Fruit fly (Drosophila melanogaster) whole organism, embryonic: Measurements from ENCODE around the gene CG31600.
A peak's percentile ranks its signal among the peaks of the same experiment; 100 is the strongest.

Experiments used
- Aef1 ChIP-seq: fragments of 200-800 bp; sonication (Bioruptor generic); IDR thresholded peaks from 3 replicates; pipeline ENCODE4 v1.3.6; 2022; ENCODE audit warnings: missing biosample characterization, missing genetic modification characterization
- Asciz ChIP-seq: fragments of 200-800 bp; sonication (Bioruptor generic); optimal IDR thresholded peaks from 2 replicates; lab custom pipeline; 2017; ENCODE audit warnings: missing biosample characterization, mild to moderate bottlenecking, missing genetic modification characterization, missing genetic modification reagents
- Blimp-1 ChIP-seq: fragments of 200-800 bp; sonication (Bioruptor generic); optimal IDR thresholded peaks from 3 replicates; lab custom pipeline; 2018; ENCODE audit warnings: missing biosample characterization, missing genetic modification characterization, mild to moderate bottlenecking, moderate library complexity, missing genetic modification reagents
- CG10321 ChIP-seq: fragments of 200-800 bp; sonication (Bioruptor generic); IDR thresholded peaks from 2 replicates; pipeline ENCODE4 v1.3.6; 2022; ENCODE audit warnings: missing biosample characterization, missing genetic modification characterization
- CG10543 ChIP-seq: fragments of 200-800 bp; sonication (Bioruptor generic); optimal IDR thresholded peaks from 3 replicates; lab custom pipeline; 2017; ENCODE audit warnings: missing biosample characterization, mild to moderate bottlenecking, missing genetic modification characterization, moderate library complexity
- CG10979 ChIP-seq: fragments of 200-800 bp; sonication (Bioruptor generic); optimal IDR thresholded peaks from 2 replicates; lab custom pipeline; 2018; ENCODE audit warnings: missing biosample characterization, mild to moderate bottlenecking, missing genetic modification characterization, moderate library complexity
- CG11247 ChIP-seq: fragments of 200-800 bp; sonication (Bioruptor generic); IDR thresholded peaks from 2 replicates; pipeline ENCODE4 v1.3.6; 2022; ENCODE audit warnings: missing biosample characterization, missing genetic modification characterization
- CG11695 ChIP-seq: fragments of 200-800 bp; sonication (Bioruptor generic); IDR thresholded peaks from 3 replicates; pipeline ENCODE4 v1.3.6; 2022; ENCODE audit warnings: missing biosample characterization, missing genetic modification characterization
- CG12659 ChIP-seq: fragments of 200-800 bp; sonication (Bioruptor generic); optimal IDR thresholded peaks from 3 replicates; lab custom pipeline; 2017; ENCODE audit warnings: mild to moderate bottlenecking, missing biosample characterization, missing genetic modification reagents, missing genetic modification characterization
- CG1792 ChIP-seq: fragments of 200-800 bp; sonication (Bioruptor generic); optimal IDR thresholded peaks from 2 replicates; lab custom pipeline; 2016; ENCODE audit warnings: missing biosample characterization, missing genetic modification characterization
- CG1832 ChIP-seq: fragments of 200-800 bp; sonication (Bioruptor generic); optimal IDR thresholded peaks from 2 replicates; lab custom pipeline; 2017; ENCODE audit warnings: missing biosample characterization, mild to moderate bottlenecking, missing genetic modification characterization, inconsistent platforms
- CG3163 ChIP-seq: fragments of 200-800 bp; sonication (Bioruptor generic); optimal IDR thresholded peaks from 3 replicates; lab custom pipeline; 2016; ENCODE audit warnings: missing biosample characterization, missing genetic modification characterization
- CG32767 ChIP-seq: fragments of 200-800 bp; sonication (Bioruptor generic); IDR thresholded peaks from 2 replicates; pipeline ENCODE4 v1.3.6; 2022; ENCODE audit warnings: missing biosample characterization, missing genetic modification characterization
- CG34422 ChIP-seq: fragments of 200-800 bp; sonication (Bioruptor generic); IDR thresholded peaks from 3 replicates; pipeline ENCODE4 v1.3.6; 2022; ENCODE audit warnings: missing biosample characterization, missing genetic modification characterization
- CG4328 ChIP-seq: fragments of 200-800 bp; sonication (Bioruptor generic); optimal IDR thresholded peaks from 3 replicates; lab custom pipeline; 2017; ENCODE audit warnings: missing biosample characterization, missing genetic modification reagents, missing genetic modification characterization
- CG8359 ChIP-seq: fragments of 200-800 bp; sonication (Bioruptor generic); optimal IDR thresholded peaks from 2 replicates; lab custom pipeline; 2017; ENCODE audit warnings: missing biosample characterization, mild to moderate bottlenecking, missing genetic modification characterization, borderline replicate concordance
- D ChIP-seq, 2 experiments: fragments of 200-800 bp in 1 of 2; fragments of >200 bp in 1 of 2; sonication (Bioruptor generic) in 1 of 2; optimal IDR thresholded peaks; 2 replicates in 1 of 2; 3 replicates in 1 of 2; lab custom pipeline; 2017; ENCODE audit warnings: mild to moderate bottlenecking in 1 of 2, missing biosample characterization in 1 of 2, missing genetic modification characterization in 1 of 2, missing genetic modification reagents in 1 of 2
- Deaf1 ChIP-seq: fragments of 200-800 bp; optimal IDR thresholded peaks from 3 replicates; lab custom pipeline; 2019; ENCODE audit warnings: missing biosample characterization, mild to moderate bottlenecking, missing genetic modification characterization, moderate library complexity
- HmgZ ChIP-seq: fragments of 200-800 bp; sonication (Bioruptor generic); optimal IDR thresholded peaks from 2 replicates; lab custom pipeline; 2018; ENCODE audit warnings: missing biosample characterization, mild to moderate bottlenecking, missing genetic modification characterization
- Hr78 ChIP-seq, 2 experiments: fragments of 200-800 bp in 1 of 2; fragments of >200 bp in 1 of 2; sonication (Bioruptor generic) in 1 of 2; optimal IDR thresholded peaks; 2 replicates each; lab custom pipeline; 2017 to 2019; ENCODE audit warnings: missing biosample characterization in 2 of 2, missing genetic modification characterization in 2 of 2, mild to moderate bottlenecking in 1 of 2, moderate library complexity in 1 of 2
- MTF-1 ChIP-seq: fragments of 200-800 bp; sonication (Bioruptor generic); optimal IDR thresholded peaks from 2 replicates; lab custom pipeline; 2018; ENCODE audit warnings: missing biosample characterization, mild to moderate bottlenecking, missing genetic modification characterization, borderline replicate concordance
- NC2α ChIP-seq: fragments of 200-800 bp; sonication (Bioruptor generic); optimal IDR thresholded peaks from 2 replicates; lab custom pipeline; 2016; ENCODE audit warnings: missing biosample characterization, missing genetic modification characterization
- Nf-YC ChIP-seq: fragments of 200-800 bp; optimal IDR thresholded peaks from 3 replicates; lab custom pipeline; 2019; ENCODE audit warnings: missing biosample characterization, mild to moderate bottlenecking, missing genetic modification characterization, moderate library complexity
- Rfx ChIP-seq: fragments of 200-800 bp; sonication (Bioruptor generic); IDR thresholded peaks from 2 replicates; pipeline ENCODE4 v1.3.6; 2022; ENCODE audit warnings: missing biosample characterization, missing genetic modification characterization
- Scr ChIP-seq: fragments of 200-800 bp; sonication (Bioruptor generic); IDR thresholded peaks from 2 replicates; pipeline ENCODE4 v1.3.6; 2022; ENCODE audit warnings: missing biosample characterization, missing genetic modification characterization; ENCODE audit not compliant: partially characterized antibody
- Vsx1 ChIP-seq: fragments of 200-800 bp; sonication (Bioruptor generic); optimal IDR thresholded peaks from 2 replicates; lab custom pipeline; 2017; ENCODE audit warnings: missing biosample characterization, mild to moderate bottlenecking, missing genetic modification characterization, missing genetic modification reagents
- YL-1 ChIP-seq: fragments of 200-800 bp; sonication (Bioruptor generic); optimal IDR thresholded peaks from 3 replicates; lab custom pipeline; 2017; ENCODE audit warnings: missing biosample characterization, mild to moderate bottlenecking, missing genetic modification characterization
- abd-A ChIP-seq: fragments of 200-800 bp; sonication (Bioruptor generic); optimal IDR thresholded peaks from 3 replicates; lab custom pipeline; 2019; ENCODE audit warnings: missing biosample characterization, mild to moderate bottlenecking, missing genetic modification characterization, moderate library complexity
- al ChIP-seq: fragments of 200-800 bp; sonication (Bioruptor generic); IDR thresholded peaks from 2 replicates; pipeline ENCODE4 v1.3.6; 2022; ENCODE audit warnings: missing biosample characterization, missing genetic modification characterization
- bab2 ChIP-seq: fragments of 200-800 bp; sonication (Bioruptor generic); optimal IDR thresholded peaks from 2 replicates; lab custom pipeline; 2016; ENCODE audit warnings: missing biosample characterization, missing genetic modification characterization
- cato ChIP-seq: fragments of 200-800 bp; sonication (Bioruptor generic); optimal IDR thresholded peaks from 2 replicates; lab custom pipeline; 2016; ENCODE audit warnings: missing biosample characterization, missing genetic modification characterization, borderline replicate concordance
- gcm2 ChIP-seq: fragments of 200-800 bp; sonication (Bioruptor generic); optimal IDR thresholded peaks from 2 replicates; lab custom pipeline; 2016; ENCODE audit warnings: missing biosample characterization, missing genetic modification characterization
- hb ChIP-seq: fragments of 200-800 bp; sonication (Bioruptor generic); IDR thresholded peaks from 3 replicates; pipeline ENCODE4 v1.3.6; 2022; ENCODE audit warnings: missing biosample characterization, missing genetic modification characterization; ENCODE audit not compliant: partially characterized antibody
- ken ChIP-seq: fragments of 200-800 bp; sonication (Bioruptor generic); IDR thresholded peaks from 3 replicates; pipeline ENCODE4 v1.3.6; 2022; ENCODE audit warnings: missing biosample characterization, missing genetic modification characterization
- kni ChIP-seq: fragments of 200-800 bp; sonication (Bioruptor generic); optimal IDR thresholded peaks from 3 replicates; lab custom pipeline; 2017; ENCODE audit warnings: mild to moderate bottlenecking, missing biosample characterization, missing genetic modification reagents, missing genetic modification characterization
- lola ChIP-seq, 3 experiments: fragments of >200 bp in 2 of 3; fragments of 200-800 bp in 1 of 3; sonication (Bioruptor generic) in 1 of 3; optimal IDR thresholded peaks; 2 replicates each; lab custom pipeline; 2017 to 2019; ENCODE audit warnings: missing biosample characterization in 3 of 3, missing genetic modification characterization in 3 of 3, mild to moderate bottlenecking in 1 of 3, moderate library complexity in 1 of 3
- pros ChIP-seq: fragments of 200-800 bp; sonication (Bioruptor generic); optimal IDR thresholded peaks from 3 replicates; lab custom pipeline; 2019; ENCODE audit warnings: missing biosample characterization, mild to moderate bottlenecking, missing genetic modification characterization, moderate library complexity
- pum ChIP-seq: fragments of 200-800 bp; sonication (Bioruptor generic); optimal IDR thresholded peaks from 2 replicates; lab custom pipeline; 2016; ENCODE audit warnings: missing biosample characterization, missing genetic modification characterization
- sens ChIP-seq: fragments of 200-800 bp; sonication (Bioruptor generic); peaks from one replicate; lab custom pipeline; 2016; ENCODE audit warnings: missing biosample characterization, missing genetic modification characterization
- seq ChIP-seq: fragments of 200-800 bp; sonication (Bioruptor generic); IDR thresholded peaks from 2 replicates; pipeline ENCODE4 v1.3.6; 2022; ENCODE audit warnings: missing biosample characterization, missing genetic modification characterization
- tll ChIP-seq, 2 experiments: fragments of 200-800 bp in 1 of 2; fragments of >200 bp in 1 of 2; sonication (Bioruptor generic) in 1 of 2; optimal IDR thresholded peaks; 2 replicates each; lab custom pipeline; 2017 to 2019; ENCODE audit warnings: missing biosample characterization in 2 of 2, missing genetic modification characterization in 2 of 2, mild to moderate bottlenecking in 1 of 2, moderate library complexity in 1 of 2
- tup ChIP-seq: fragments of 200-800 bp; sonication (Bioruptor generic); optimal IDR thresholded peaks from 2 replicates; lab custom pipeline; 2016; ENCODE audit warnings: missing biosample characterization, mild to moderate bottlenecking, missing genetic modification characterization, moderate library complexity
- twi ChIP-seq: fragments of 200-800 bp; optimal IDR thresholded peaks from 2 replicates; lab custom pipeline; 2019; ENCODE audit warnings: missing biosample characterization, mild to moderate bottlenecking, missing genetic modification characterization, moderate library complexity
- vvl ChIP-seq: fragments of 200-800 bp; sonication (Bioruptor generic); IDR thresholded peaks from 2 replicates; pipeline ENCODE4 v1.3.6; 2022; ENCODE audit warnings: missing biosample characterization, missing genetic modification characterization
- wor ChIP-seq: fragments of 200-800 bp; sonication (Bioruptor generic); IDR thresholded peaks from 2 replicates; pipeline ENCODE4 v1.3.6; 2022; ENCODE audit warnings: missing biosample characterization, missing genetic modification characterization
- zen ChIP-seq: fragments of 200-800 bp; sonication (Bioruptor generic); optimal IDR thresholded peaks from 3 replicates; lab custom pipeline; 2018; ENCODE audit warnings: missing biosample characterization, mild to moderate bottlenecking, missing genetic modification characterization, moderate library complexity

Gene CG31600

dm6 chr2L:21871708-21872107, 43.5 kb downstream of the CG31600 start:
- TF ChIP-seq CG10543 (no peak), Deaf1 (tag; lab: Kevin White, UChicago) (peak; percentile 67), sens (GFP tag; lab: Kevin White, UChicago) (peak; percentile 8), abd-A (tag; lab: Kevin White, UChicago) (peak; percentile 92)
- TF ChIP-seq, all 482 proteins: peak for 3

DNA sequence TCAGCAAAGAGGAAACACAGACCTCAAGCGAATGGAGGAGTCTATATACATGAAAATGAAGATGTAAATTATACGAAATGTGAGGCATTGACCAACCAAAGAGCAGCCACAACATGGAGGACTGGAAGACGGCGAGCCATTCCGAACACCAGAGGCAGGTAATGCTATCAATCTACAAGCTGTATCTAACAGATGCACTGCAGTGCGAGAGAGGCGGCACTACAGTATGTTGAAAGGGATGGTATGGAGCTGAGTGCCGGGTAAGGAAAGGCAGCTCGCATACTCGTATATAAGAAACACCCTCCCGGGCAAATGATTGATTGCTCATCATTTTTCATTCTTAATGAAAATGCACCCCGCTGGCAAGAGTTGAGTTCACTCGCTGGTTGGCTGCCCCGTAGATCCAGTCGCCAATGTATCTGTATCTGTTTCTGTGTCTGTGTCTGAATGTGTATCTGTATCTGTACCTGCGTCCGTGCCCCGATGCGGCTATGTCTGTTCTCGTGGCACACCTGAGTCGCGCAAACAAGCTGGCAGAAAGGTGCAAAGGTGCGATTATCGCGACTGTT, 46.4 kb downstream of the CG31600 start:
- TF ChIP-seq CG12659 (GFP tag; lab: Kevin White, UChicago) = no peak
- TF ChIP-seq wor = no peak
- no peak for TF ChIP-seq Asciz (GFP tag; lab: Kevin White, UChicago)
- TF ChIP-seq bab2 (GFP tag; lab: Kevin White, UChicago) = no peak
- TF ChIP-seq twi (tag; lab: Kevin White, UChicago) = peak; percentile 1
- TF ChIP-seq lola (GFP tag; optimal IDR thresholded peaks at IDR 0.05; lab: Kevin White, UChicago) = no peak
- no peak for TF ChIP-seq CG3163 (GFP tag; lab: Kevin White, UChicago)
- TF ChIP-seq CG8359 = no peak
- TF ChIP-seq seq (GFP tag; lab: Robert Waterston, UW) = no peak; the same call in 1 of the 2 replicates
- no peak for TF ChIP-seq tup (GFP tag; lab: Kevin White, UChicago)
- no peak for TF ChIP-seq CG10979 (tag; lab: Kevin White, UChicago)
- peak; percentile 57 for TF ChIP-seq CG1832 (GFP tag; lab: Kevin White, UChicago)
- no peak for TF ChIP-seq hb
- TF ChIP-seq CG1792 (GFP tag; lab: Kevin White, UChicago) = no peak
- TF ChIP-seq abd-A (tag; lab: Kevin White, UChicago) = peak; percentile 29
- peak; percentile 30 for TF ChIP-seq zen (tag; lab: Kevin White, UChicago)
- no peak for TF ChIP-seq Aef1 (GFP tag; lab: Robert Waterston, UW)
- TF ChIP-seq CG11695 (GFP tag; lab: Robert Waterston, UW) = no peak
- TF ChIP-seq CG11247 (GFP tag; lab: Robert Waterston, UW) = no peak
- TF ChIP-seq cato (GFP tag; lab: Kevin White, UChicago) = no peak
- peak; percentile 89 for TF ChIP-seq Nf-YC (tag; lab: Kevin White, UChicago)
- no peak for TF ChIP-seq NC2α (GFP tag; lab: Kevin White, UChicago)
- 0 out of 2 replicates have a peak, but pooled peaks have one; percentile 9 for TF ChIP-seq vvl (GFP tag; lab: Robert Waterston, UW)
- no peak for TF ChIP-seq ken (GFP tag; lab: Robert Waterston, UW)
- TF ChIP-seq pum (GFP tag; lab: Kevin White, UChicago) = no peak
- TF ChIP-seq CG10321 (GFP tag; lab: Robert Waterston, UW) = peak; percentile 73
- TF ChIP-seq tll (GFP tag; optimal IDR thresholded peaks at IDR 0.05; lab: Kevin White, UChicago) = peak in 1 of 2 experiments; percentile 11
- TF ChIP-seq CG34422 = 0 out of 3 replicates have a peak, but pooled peaks have one; percentile 22
- peak; percentile 74 for TF ChIP-seq kni
- TF ChIP-seq Vsx1 (GFP tag; lab: Kevin White, UChicago) = no peak
- TF ChIP-seq HmgZ (tag; lab: Kevin White, UChicago) = no peak
- 0 out of 2 replicates have a peak, but pooled peaks have one; percentile 39 for TF ChIP-seq CG32767
- TF ChIP-seq gcm2 (GFP tag; lab: Kevin White, UChicago) = no peak
- no peak for TF ChIP-seq al (GFP tag; lab: Robert Waterston, UW)
- peak; percentile 88 for TF ChIP-seq pros (GFP tag; lab: Kevin White, UChicago)
- TF ChIP-seq MTF-1 (GFP tag; lab: Kevin White, UChicago) = no peak
- no peak for TF ChIP-seq CG4328 (GFP tag; lab: Kevin White, UChicago)
- no peak for TF ChIP-seq Blimp-1
- TF ChIP-seq Scr = 0 out of 2 replicates have a peak, but pooled peaks have one; percentile 12
- TF ChIP-seq YL-1 (GFP tag; lab: Kevin White, UChicago) = no peak
- peak; percentile 20 for TF ChIP-seq D (optimal IDR thresholded peaks at IDR 0.05; lab: Kevin White, UChicago)
- TF ChIP-seq D (GFP tag; optimal IDR thresholded peaks at IDR 0.05; lab: Kevin White, UChicago) = no peak
- no peak for TF ChIP-seq Rfx
- TF ChIP-seq Hr78 (GFP tag; optimal IDR thresholded peaks at IDR 0.05; lab: Kevin White, UChicago) = no peak
